Worm (Caenorhabditis elegans): ENCODE measurements around the gene inpp-5K.

Gene inpp-5K

DNA sequence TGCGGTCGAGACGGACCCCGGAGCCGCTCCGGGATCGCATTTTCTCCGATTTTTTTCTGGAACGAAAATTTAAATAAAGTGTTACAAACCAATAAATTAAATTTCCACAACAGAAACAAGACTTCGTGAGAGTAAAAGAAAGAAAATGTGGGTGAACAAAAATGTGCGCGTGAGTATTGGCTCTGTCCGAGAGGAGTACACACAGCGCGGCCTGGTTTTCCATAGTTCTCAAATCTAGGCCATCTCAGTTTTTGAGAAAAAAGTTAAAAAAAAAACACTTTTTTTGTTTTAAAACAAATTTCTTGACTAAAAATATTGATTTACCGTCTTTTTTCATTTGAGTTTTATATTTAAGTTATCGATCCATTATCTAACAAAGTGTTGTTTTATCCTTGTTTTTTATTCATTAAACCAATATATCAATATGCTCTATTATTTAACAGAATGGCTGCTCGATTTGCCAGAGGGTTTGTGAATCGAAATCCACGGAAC, 16.5 kb downstream of the inpp-5K start, which contains the start of the genes C14B9.8 and mrpl-18 (continued):
- TF ChIP-seq nhr-84 (tag; optimal IDR thresholded peaks at IDR 0.05) (no peak), grh-1 (GFP tag; IDR thresholded peaks at IDR 0.05) (peak; percentile 59), lin-15B (tag; optimal IDR thresholded peaks at IDR 0.05) (peak; percentile 48), lin-14 (GFP tag; optimal IDR thresholded peaks at IDR 0.05) (peak; percentile 62), C04F5.9 (tag; optimal IDR thresholded peaks at IDR 0.05) (peak; percentile 78), ama-1 (optimal IDR thresholded peaks at IDR 0.05) (no peak), elt-2 (tag; optimal IDR thresholded peaks at IDR 0.05) (peak; percentile 47)

DNA sequence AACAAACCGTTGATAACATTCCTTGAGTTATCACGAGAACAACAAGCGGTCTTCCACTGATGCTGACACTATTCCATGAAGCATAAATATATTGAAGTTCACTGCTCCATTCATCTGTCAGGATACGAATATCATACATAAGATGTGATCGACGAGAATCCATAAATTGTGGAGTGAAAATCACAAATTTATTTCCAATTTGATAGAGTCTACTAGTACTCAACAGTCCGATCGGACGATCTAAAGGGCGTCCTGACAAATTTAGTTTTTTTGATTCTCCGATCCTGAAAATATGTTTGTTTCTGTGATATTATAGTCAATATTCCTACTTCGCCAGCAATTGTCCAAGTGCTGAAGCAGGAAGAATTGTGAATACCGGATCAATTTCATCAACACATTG, 18.9 kb downstream of the inpp-5K start:
- TF ChIP-seq vab-15 (tag; optimal IDR thresholded peaks at IDR 0.05), result no peak
- no peak for TF ChIP-seq ceh-88 (GFP tag; IDR thresholded peaks at IDR 0.05)
- no peak for TF ChIP-seq dsc-1 (tag; optimal IDR thresholded peaks at IDR 0.05)
- TF ChIP-seq unc-86 (tag; optimal IDR thresholded peaks at IDR 0.05), result no peak
- no peak for TF ChIP-seq aha-1 (tag; optimal IDR thresholded peaks at IDR 0.05)
- TF ChIP-seq ceh-90 (tag; optimal IDR thresholded peaks at IDR 0.05), result no peak
- TF ChIP-seq nhr-28 (tag; optimal IDR thresholded peaks at IDR 0.05), result no peak
- TF ChIP-seq alr-1 (tag; optimal IDR thresholded peaks at IDR 0.05; ENCODE audit: borderline replicate concordance), result no peak
- no peak for TF ChIP-seq lin-35 (GFP tag; optimal IDR thresholded peaks at IDR 0.05)

DNA sequence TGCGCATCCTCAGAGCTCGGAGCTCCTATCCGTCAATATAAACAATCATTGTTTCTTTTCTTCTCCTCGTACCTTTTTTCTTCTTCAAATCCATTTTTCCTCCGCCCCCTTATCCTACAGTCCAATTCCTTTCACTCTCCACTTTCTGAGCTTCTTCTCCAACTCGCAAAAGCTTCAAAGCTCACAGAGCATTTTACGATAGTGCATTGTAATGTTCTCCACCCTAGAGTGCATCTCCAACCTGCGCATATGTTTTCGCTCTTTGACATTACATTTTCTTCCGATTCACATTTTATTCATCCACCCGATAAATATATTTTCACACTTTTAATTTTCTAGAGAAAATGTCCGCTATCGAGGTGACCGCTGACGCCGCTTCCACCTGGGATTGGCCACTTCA, 23.4 kb downstream of the inpp-5K start, which contains the start of gene hsp-12.2:
TSS of gene hsp-12.2 (plus strand) at position 301 of the 400 bp plus-strand sequence.
- TF ChIP-seq grh-1 (GFP tag; IDR thresholded peaks at IDR 0.05), result no peak
- no peak for TF ChIP-seq efl-1 (optimal IDR thresholded peaks at IDR 0.05)
- peak in 1 of 2 experiments; percentile 68 for TF ChIP-seq efl-1 (GFP tag; optimal IDR thresholded peaks at IDR 0.05 in 1 of 2)

DNA sequence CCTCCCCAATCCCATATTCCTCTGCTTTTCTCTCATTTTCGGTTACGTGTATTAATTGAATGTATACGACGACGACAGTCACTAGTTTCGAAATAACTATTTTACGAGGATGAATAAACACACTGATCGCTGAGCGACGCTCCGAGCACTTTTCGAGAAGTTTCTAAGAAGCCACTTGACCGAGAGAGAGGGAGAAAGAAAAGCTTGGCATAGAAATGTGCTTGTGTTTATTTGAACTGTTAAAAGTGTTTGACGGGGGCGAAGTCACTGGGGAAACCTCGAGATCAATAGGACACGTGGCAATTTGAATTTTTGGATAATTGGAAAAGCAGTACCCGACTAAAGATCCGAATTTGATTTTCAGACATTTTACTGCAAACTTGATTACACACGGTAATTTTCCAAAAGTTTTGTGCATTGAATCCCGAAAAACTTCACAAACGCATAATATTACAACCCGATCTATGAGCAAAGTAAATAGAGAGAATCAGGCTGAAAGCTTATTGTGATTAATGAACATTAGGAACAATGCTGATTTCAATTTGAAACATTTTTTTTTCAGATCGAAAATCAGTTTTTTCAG, 24.5 kb downstream of the inpp-5K start:
- TF ChIP-seq blmp-1 (tag; optimal IDR thresholded peaks at IDR 0.05), result no peak
- TF ChIP-seq irx-1 (tag; optimal IDR thresholded peaks at IDR 0.05), result no peak
- TF ChIP-seq lin-35 (GFP tag; optimal IDR thresholded peaks at IDR 0.05), result no peak
- no peak for TF ChIP-seq mef-2 (tag; optimal IDR thresholded peaks at IDR 0.05)
- TF ChIP-seq sup-37 (GFP tag; optimal IDR thresholded peaks at IDR 0.05), result peak; percentile 16
- TF ChIP-seq rnt-1 (tag; optimal IDR thresholded peaks at IDR 0.05), result peak; percentile 3
- no peak for TF ChIP-seq nhr-90 (tag; optimal IDR thresholded peaks at IDR 0.05; ENCODE audit: poor library complexity)
- TF ChIP-seq C04F5.9 (tag; optimal IDR thresholded peaks at IDR 0.05), result no peak
- TF ChIP-seq nhr-76 (tag; optimal IDR thresholded peaks at IDR 0.05), result no peak
- no peak for TF ChIP-seq nhr-237 (tag; optimal IDR thresholded peaks at IDR 0.05)
- TF ChIP-seq ama-1 (optimal IDR thresholded peaks at IDR 0.05), result no peak
- TF ChIP-seq efl-1 (optimal IDR thresholded peaks at IDR 0.05), result no peak
- TF ChIP-seq efl-1 (GFP tag; optimal IDR thresholded peaks at IDR 0.05 in 1 of 2), result peak in 1 of 2 experiments; percentile 88
- TF ChIP-seq snu-23 (GFP tag; optimal IDR thresholded peaks at IDR 0.05), result no peak
- no peak for TF ChIP-seq elt-3 (tag; optimal IDR thresholded peaks at IDR 0.05)
- TF ChIP-seq isw-1 (GFP tag; IDR thresholded peaks at IDR 0.05), result no peak
- TF ChIP-seq unc-86 (tag; optimal IDR thresholded peaks at IDR 0.05), result no peak
- no peak for TF ChIP-seq mab-9 (GFP tag; IDR thresholded peaks at IDR 0.05)
- peak; percentile 44 for TF ChIP-seq nhr-19 (GFP tag; conservative IDR thresholded peaks at IDR 0.05)
- TF ChIP-seq lin-15B (tag; optimal IDR thresholded peaks at IDR 0.05), result no peak
- TF ChIP-seq tbx-2 (tag; optimal IDR thresholded peaks at IDR 0.05), result peak; percentile 42
- TF ChIP-seq sox-4 (tag; optimal IDR thresholded peaks at IDR 0.05), result no peak
- peak; percentile 37 for TF ChIP-seq nhr-77 (tag; optimal IDR thresholded peaks at IDR 0.05)
- peak; percentile 39 for TF ChIP-seq nhr-20 (tag; optimal IDR thresholded peaks at IDR 0.05)
- no peak for TF ChIP-seq tlp-1 (tag; optimal IDR thresholded peaks at IDR 0.05)
- no peak for TF ChIP-seq ets-5 (GFP tag; IDR thresholded peaks at IDR 0.05)
- TF ChIP-seq swsn-7 (tag; optimal IDR thresholded peaks at IDR 0.05), result peak; percentile 15
- no peak for TF ChIP-seq ces-1 (GFP tag; optimal IDR thresholded peaks at IDR 0.05)
- TF ChIP-seq aly-2 (tag; optimal IDR thresholded peaks at IDR 0.05), result peak; percentile 23
- no peak for TF ChIP-seq lsy-2 (tag; optimal IDR thresholded peaks at IDR 0.05)
- no peak for TF ChIP-seq fkh-10 (GFP tag; optimal IDR thresholded peaks at IDR 0.05)
- TF ChIP-seq mdl-1 (tag; optimal IDR thresholded peaks at IDR 0.05), result peak in 1 of 2 experiments; percentile 34
- no peak for TF ChIP-seq alr-1 (tag; optimal IDR thresholded peaks at IDR 0.05; ENCODE audit: borderline replicate concordance)
- no peak for TF ChIP-seq Y116A8C.19 (tag; optimal IDR thresholded peaks at IDR 0.05; ENCODE audit: borderline replicate concordance)
- peak; percentile 16 for TF ChIP-seq skn-1 (tag; optimal IDR thresholded peaks at IDR 0.05)
- no peak for TF ChIP-seq zag-1 (tag; optimal IDR thresholded peaks at IDR 0.05)
- TF ChIP-seq ceh-63 (GFP tag; optimal IDR thresholded peaks at IDR 0.05), result no peak
